Worm (Caenorhabditis elegans): ENCODE results near the gene F22F7.3.

Gene F22F7.3

DNA sequence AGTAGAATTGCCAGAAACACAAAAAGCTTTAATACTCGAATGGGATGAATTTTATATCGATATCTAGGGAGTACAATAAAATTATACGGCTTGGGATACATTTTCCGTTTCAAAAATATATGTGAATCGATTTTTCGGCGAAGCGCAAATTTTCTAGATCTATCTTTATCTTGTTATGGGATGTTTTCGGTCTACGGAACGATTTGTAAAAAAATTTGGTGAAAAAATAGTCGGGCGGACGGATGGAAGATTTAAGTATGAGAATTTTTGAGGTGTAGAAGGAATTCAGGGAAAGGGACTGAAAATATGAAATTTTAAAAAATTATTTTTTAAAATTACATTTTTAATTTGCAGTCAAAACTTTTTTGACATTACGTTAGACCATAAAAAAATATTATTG, 4.5 kb upstream of the F22F7.3 start, which contains the start of gene F22F7.4:
Gene F22F7.4 (minus strand): TSS at position 101 of the 400 bp plus-strand sequence.
- TF ChIP-seq ama-1 (optimal IDR thresholded peaks at IDR 0.05) (no peak), elt-2 (tag; optimal IDR thresholded peaks at IDR 0.05) (no peak), nhr-76 (tag; optimal IDR thresholded peaks at IDR 0.05) (no peak), elt-3 (tag; optimal IDR thresholded peaks at IDR 0.05) (no peak), ceh-9 (tag; optimal IDR thresholded peaks at IDR 0.05) (no peak), nhr-43 (tag; optimal IDR thresholded peaks at IDR 0.05; ENCODE audit: poor library complexity, severe bottlenecking) (no peak), fkh-2 (tag; optimal IDR thresholded peaks at IDR 0.05) (no peak), nhr-67 (tag; optimal IDR thresholded peaks at IDR 0.05) (no peak), egl-5 (tag; optimal IDR thresholded peaks at IDR 0.05) (no peak), daf-12 (tag; optimal IDR thresholded peaks at IDR 0.05) (no peak), jun-1 (tag; optimal IDR thresholded peaks at IDR 0.05) (no peak), mdl-1 (tag; optimal IDR thresholded peaks at IDR 0.05) (no peak)

DNA sequence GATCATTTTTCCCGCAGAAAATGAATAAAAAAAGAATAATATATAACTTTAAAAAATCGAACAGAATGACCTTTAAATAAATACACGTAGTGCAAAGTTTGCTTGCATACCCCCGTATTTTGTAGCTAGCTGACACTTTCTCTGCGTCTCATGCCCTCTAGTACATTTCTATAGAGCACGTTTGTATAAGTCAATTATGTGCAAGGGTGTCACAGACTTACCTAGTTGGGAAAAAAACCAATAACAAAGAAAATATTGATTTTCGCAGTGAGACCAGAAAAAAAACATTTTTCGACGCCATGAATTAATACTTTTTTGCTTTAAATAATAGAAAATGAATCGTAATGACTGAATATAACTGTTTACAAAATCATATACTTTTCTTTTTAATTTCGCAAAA, 1.2 kb upstream of the F22F7.3 start, which contains the start of gene ckb-4:
Gene ckb-4 (minus strand): TSS at position 140 of the 400 bp plus-strand sequence.
- no peak for TF ChIP-seq nhr-67 (tag; optimal IDR thresholded peaks at IDR 0.05)
- TF ChIP-seq unc-62 (GFP tag; optimal IDR thresholded peaks at IDR 0.05) = no peak
- TF ChIP-seq lin-15B (tag; optimal IDR thresholded peaks at IDR 0.05) = peak; percentile 60
- TF ChIP-seq hmg-11 (tag; optimal IDR thresholded peaks at IDR 0.05) = peak; percentile 58
- TF ChIP-seq nhr-23 (tag; optimal IDR thresholded peaks at IDR 0.05) = peak; percentile 39
- no peak for TF ChIP-seq mdl-1 (tag; optimal IDR thresholded peaks at IDR 0.05)
- TF ChIP-seq lin-39 (tag; optimal IDR thresholded peaks at IDR 0.05) = peak; percentile 15
- TF ChIP-seq snpc-4 (tag; optimal IDR thresholded peaks at IDR 0.05) = peak; percentile 72
- TF ChIP-seq nhr-76 (tag; optimal IDR thresholded peaks at IDR 0.05) = no peak
- no peak for TF ChIP-seq elt-3 (tag; optimal IDR thresholded peaks at IDR 0.05)
- no peak for TF ChIP-seq elt-1 (tag; optimal IDR thresholded peaks at IDR 0.05)
- TF ChIP-seq nhr-77 (tag; optimal IDR thresholded peaks at IDR 0.05) = no peak
- no peak for TF ChIP-seq egl-27 (tag; optimal IDR thresholded peaks at IDR 0.05)
- TF ChIP-seq tbx-2 (tag; optimal IDR thresholded peaks at IDR 0.05) = no peak
- TF ChIP-seq lsy-12 (tag; optimal IDR thresholded peaks at IDR 0.05) = no peak
- TF ChIP-seq aly-2 (tag; optimal IDR thresholded peaks at IDR 0.05) = no peak
- no peak for TF ChIP-seq ceh-28 (tag; optimal IDR thresholded peaks at IDR 0.05)
- no peak for TF ChIP-seq jun-1 (tag; optimal IDR thresholded peaks at IDR 0.05)
- no peak for TF ChIP-seq eor-1 (tag; optimal IDR thresholded peaks at IDR 0.05)
- peak; percentile 86 for TF ChIP-seq pha-4 (tag; optimal IDR thresholded peaks at IDR 0.05)
- peak; percentile 36 for TF ChIP-seq elt-2 (tag; optimal IDR thresholded peaks at IDR 0.05)
- no peak for TF ChIP-seq sea-2 (GFP tag; optimal IDR thresholded peaks at IDR 0.05)
- TF ChIP-seq zag-1 (tag; optimal IDR thresholded peaks at IDR 0.05) = no peak
- TF ChIP-seq fkh-2 (tag; optimal IDR thresholded peaks at IDR 0.05) = no peak
- TF ChIP-seq fos-1 (tag; optimal IDR thresholded peaks at IDR 0.05) = no peak
- peak; percentile 11 for TF ChIP-seq nhr-25 (tag; optimal IDR thresholded peaks at IDR 0.05)

DNA sequence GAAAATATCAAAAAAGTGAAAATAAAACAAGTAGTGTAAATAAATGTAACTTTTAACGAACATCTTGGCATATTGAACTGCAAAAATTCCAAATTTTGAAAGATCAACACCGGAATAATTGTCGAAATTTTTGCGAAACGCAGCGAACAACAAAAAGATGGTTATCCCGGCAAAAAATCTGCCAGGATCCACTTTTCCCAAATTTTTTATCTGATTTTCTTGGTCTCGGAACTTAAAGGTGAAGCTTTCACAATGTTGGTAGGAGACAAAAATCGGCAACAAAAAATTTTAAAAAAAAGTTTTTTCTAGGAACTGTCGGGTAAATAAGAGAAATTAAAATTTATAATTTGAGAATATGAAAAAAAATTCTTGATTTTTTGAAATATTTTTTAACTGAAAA, 8.1 kb downstream of the F22F7.3 start, which contains the start of gene bgnt-1.2:
Gene bgnt-1.2 (minus strand): TSS at position 101 of the 400 bp plus-strand sequence.
- TF ChIP-seq nhr-76 (tag; optimal IDR thresholded peaks at IDR 0.05) (no peak), aly-2 (tag; optimal IDR thresholded peaks at IDR 0.05) (no peak), ceh-82 (tag; optimal IDR thresholded peaks at IDR 0.05) (no peak), nhr-23 (tag; optimal IDR thresholded peaks at IDR 0.05) (no peak), R02D3.7 (tag; optimal IDR thresholded peaks at IDR 0.05) (no peak), pha-4 (tag; optimal IDR thresholded peaks at IDR 0.05) (no peak), ceh-9 (tag; optimal IDR thresholded peaks at IDR 0.05) (no peak), nfya-1 (tag; optimal IDR thresholded peaks at IDR 0.05; ENCODE audit: insufficient read depth) (no peak), eor-1 (tag; optimal IDR thresholded peaks at IDR 0.05) (no peak), nhr-25 (tag; optimal IDR thresholded peaks at IDR 0.05) (no peak)

DNA sequence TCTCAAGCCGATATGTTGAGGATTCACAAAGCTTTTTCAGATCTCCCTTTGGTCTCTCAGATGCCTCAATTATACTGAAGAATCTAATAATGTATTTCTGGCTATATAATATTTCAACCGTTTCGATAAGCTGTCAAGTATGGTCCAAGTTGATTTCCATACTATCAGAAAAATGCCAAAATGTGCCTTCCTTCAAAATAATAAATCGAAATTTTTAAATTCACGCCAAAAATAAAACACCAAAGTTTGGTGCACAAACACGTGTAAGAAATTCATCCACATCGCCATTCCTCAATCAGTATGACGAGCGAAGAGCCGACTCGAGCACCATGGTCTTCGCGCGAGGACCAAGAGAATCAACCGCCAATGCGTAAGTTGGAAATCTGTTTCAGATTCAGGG, 9.1 kb downstream of the F22F7.3 start, which contains the start of gene F22F7.11:
Gene F22F7.11 (plus strand): TSS at position 301 of the 400 bp plus-strand sequence.
- TF ChIP-seq egl-5 (tag; optimal IDR thresholded peaks at IDR 0.05) (no peak), zag-1 (tag; optimal IDR thresholded peaks at IDR 0.05) (no peak), lsy-12 (tag; optimal IDR thresholded peaks at IDR 0.05) (no peak), unc-39 (tag; optimal IDR thresholded peaks at IDR 0.05) (no peak), hmg-11 (tag; optimal IDR thresholded peaks at IDR 0.05) (no peak), nfya-1 (tag; optimal IDR thresholded peaks at IDR 0.05; ENCODE audit: insufficient read depth) (no peak), elt-3 (tag; optimal IDR thresholded peaks at IDR 0.05) (no peak), lin-39 (tag; optimal IDR thresholded peaks at IDR 0.05) (no peak), ama-1 (optimal IDR thresholded peaks at IDR 0.05) (no peak), ceh-82 (tag; optimal IDR thresholded peaks at IDR 0.05) (no peak), skn-1 (tag; optimal IDR thresholded peaks at IDR 0.05) (no peak), R02D3.7 (tag; optimal IDR thresholded peaks at IDR 0.05) (no peak), fkh-2 (tag; optimal IDR thresholded peaks at IDR 0.05) (no peak), nhr-28 (tag; optimal IDR thresholded peaks at IDR 0.05) (no peak), ceh-16 (tag; optimal IDR thresholded peaks at IDR 0.05) (no peak), fkh-10 (GFP tag; optimal IDR thresholded peaks at IDR 0.05) (no peak), elt-2 (tag; optimal IDR thresholded peaks at IDR 0.05) (no peak), nhr-23 (tag; optimal IDR thresholded peaks at IDR 0.05) (no peak), tbx-2 (tag; optimal IDR thresholded peaks at IDR 0.05) (no peak)
